Fruit fly (Drosophila melanogaster) whole organism, prepupa: Measurements from ENCODE around the gene Osi9.

Experiments
- CG10631 ChIP-seq: fragments of 200-800 bp; sonication (Bioruptor generic); optimal IDR thresholded peaks from 2 replicates; lab custom pipeline; 2016; ENCODE audit warnings: missing biosample characterization, missing genetic modification characterization
- CG10669 ChIP-seq: fragments of 200-800 bp; sonication (Bioruptor generic); optimal IDR thresholded peaks from 3 replicates; lab custom pipeline; 2018; ENCODE audit warnings: missing biosample characterization, mild to moderate bottlenecking, missing genetic modification characterization, moderate library complexity
- CG11294 ChIP-seq: fragments of 200-800 bp; sonication (Bioruptor generic); IDR thresholded peaks from 2 replicates; pipeline ENCODE4 v1.3.6; 2022; ENCODE audit warnings: missing biosample characterization, missing genetic modification characterization
- CG11902 ChIP-seq: fragments of 200-800 bp; sonication (Bioruptor generic); optimal IDR thresholded peaks from 3 replicates; lab custom pipeline; 2016; ENCODE audit warnings: missing biosample characterization, missing genetic modification characterization
- CG1621 ChIP-seq: fragments of 200-800 bp; sonication (Bioruptor generic); optimal IDR thresholded peaks from 3 replicates; lab custom pipeline; 2018; ENCODE audit warnings: missing biosample characterization, mild to moderate bottlenecking, missing genetic modification characterization
- CG16779 ChIP-seq: fragments of 200-800 bp; sonication (Bioruptor generic); optimal IDR thresholded peaks from 3 replicates; lab custom pipeline; 2017; ENCODE audit warnings: missing biosample characterization, mild to moderate bottlenecking, missing genetic modification characterization
- CG3032 ChIP-seq: fragments of 200-800 bp; optimal IDR thresholded peaks from 2 replicates; lab custom pipeline; 2019; ENCODE audit warnings: missing biosample characterization, mild to moderate bottlenecking, missing genetic modification characterization, moderate library complexity
- CG32006 ChIP-seq: fragments of 200-800 bp; sonication (Bioruptor generic); optimal IDR thresholded peaks from 3 replicates; lab custom pipeline; 2017; ENCODE audit warnings: missing biosample characterization, mild to moderate bottlenecking, missing genetic modification characterization
- CG34406 ChIP-seq: fragments of 200-800 bp; sonication (Bioruptor generic); optimal IDR thresholded peaks from 3 replicates; lab custom pipeline; 2016; ENCODE audit warnings: missing biosample characterization, missing genetic modification characterization
- CG3919 ChIP-seq: fragments of 200-800 bp; sonication (Bioruptor generic); optimal IDR thresholded peaks from 3 replicates; lab custom pipeline; 2016; ENCODE audit warnings: missing biosample characterization, missing genetic modification characterization
- CG4318 ChIP-seq: fragments of 200-800 bp; sonication (Bioruptor generic); optimal IDR thresholded peaks from 3 replicates; lab custom pipeline; 2017; ENCODE audit warnings: missing biosample characterization, mild to moderate bottlenecking, missing genetic modification characterization
- CG6276 ChIP-seq: fragments of 200-800 bp; sonication (Bioruptor generic); optimal IDR thresholded peaks from 2 replicates; lab custom pipeline; 2017; ENCODE audit warnings: missing biosample characterization, mild to moderate bottlenecking, missing genetic modification characterization
- CG6792 ChIP-seq: fragments of 200-800 bp; sonication (Bioruptor generic); optimal IDR thresholded peaks from 3 replicates; lab custom pipeline; 2016; ENCODE audit warnings: missing biosample characterization, missing genetic modification characterization
- CG6854 ChIP-seq: fragments of 200-800 bp; sonication (Bioruptor generic); optimal IDR thresholded peaks from 2 replicates; lab custom pipeline; 2017; ENCODE audit warnings: missing biosample characterization, mild to moderate bottlenecking, missing genetic modification characterization
- CG7368 ChIP-seq: fragments of 200-800 bp; sonication (Bioruptor generic); optimal IDR thresholded peaks from 3 replicates; lab custom pipeline; 2016; ENCODE audit warnings: missing biosample characterization, missing genetic modification characterization
- CG8119 ChIP-seq: fragments of 200-800 bp; sonication (Bioruptor generic); IDR thresholded peaks from 3 replicates; pipeline ENCODE4 v1.3.6; 2022; ENCODE audit warnings: missing biosample characterization, missing genetic modification characterization
- CG8632 ChIP-seq: fragments of 200-800 bp; sonication (Bioruptor generic); optimal IDR thresholded peaks from 3 replicates; lab custom pipeline; 2016; ENCODE audit warnings: missing biosample characterization, missing genetic modification characterization
- Eip78C ChIP-seq: fragments of 200-800 bp; sonication (Bioruptor generic); peaks from one replicate; lab custom pipeline; 2016; ENCODE audit warnings: missing biosample characterization, missing genetic modification characterization
- Eip93F ChIP-seq: fragments of 200-800 bp; sonication (Bioruptor generic); optimal IDR thresholded peaks from 2 replicates; lab custom pipeline; 2016; ENCODE audit warnings: missing biosample characterization, mild to moderate bottlenecking, missing genetic modification characterization
- Ets21C ChIP-seq: fragments of 200-800 bp; sonication (Bioruptor generic); optimal IDR thresholded peaks from 3 replicates; lab custom pipeline; 2016; ENCODE audit warnings: missing biosample characterization, missing genetic modification characterization
- Ets96B ChIP-seq: fragments of 200-800 bp; optimal IDR thresholded peaks from 2 replicates; lab custom pipeline; 2019; ENCODE audit warnings: missing biosample characterization, mild to moderate bottlenecking, missing genetic modification characterization, moderate library complexity
- Hr38 ChIP-seq: sonication (Bioruptor generic); optimal IDR thresholded peaks from 2 replicates; lab custom pipeline; 2016; ENCODE audit warnings: missing biosample characterization, missing genetic modification characterization
- Hr4 ChIP-seq: fragments of 200-800 bp; sonication (Bioruptor generic); optimal IDR thresholded peaks from 3 replicates; lab custom pipeline; 2016; ENCODE audit warnings: missing biosample characterization, missing genetic modification characterization
- Lpt ChIP-seq: fragments of 200-800 bp; sonication (Bioruptor generic); optimal IDR thresholded peaks from 3 replicates; lab custom pipeline; 2016; ENCODE audit warnings: missing biosample characterization, missing genetic modification characterization
- Met ChIP-seq: fragments of 200-800 bp; sonication (Bioruptor generic); optimal IDR thresholded peaks from 3 replicates; lab custom pipeline; 2016; ENCODE audit warnings: missing biosample characterization, missing genetic modification characterization
- Smox ChIP-seq: fragments of 200-800 bp; sonication (Bioruptor generic); optimal IDR thresholded peaks from 3 replicates; lab custom pipeline; 2016; ENCODE audit warnings: missing biosample characterization, missing genetic modification characterization
- Sox102F ChIP-seq: fragments of 200-800 bp; sonication (Bioruptor generic); optimal IDR thresholded peaks from 2 replicates; lab custom pipeline; 2016; ENCODE audit warnings: missing biosample characterization, mild to moderate bottlenecking, missing genetic modification characterization
- Sox14 ChIP-seq: fragments of 200-800 bp; sonication (Bioruptor generic); optimal IDR thresholded peaks from 3 replicates; lab custom pipeline; 2016; ENCODE audit warnings: missing biosample characterization, missing genetic modification characterization
- Sox15 ChIP-seq: fragments of 200-800 bp; sonication (Bioruptor generic); optimal IDR thresholded peaks from 3 replicates; lab custom pipeline; 2016; ENCODE audit warnings: missing biosample characterization, missing genetic modification characterization
- achi ChIP-seq: fragments of 200-800 bp; sonication (Bioruptor generic); optimal IDR thresholded peaks from 3 replicates; lab custom pipeline; 2016; ENCODE audit warnings: missing biosample characterization, missing genetic modification characterization
- cyc ChIP-seq: fragments of 200-800 bp; sonication (Bioruptor generic); optimal IDR thresholded peaks from 3 replicates; lab custom pipeline; 2016; ENCODE audit warnings: missing biosample characterization, missing genetic modification characterization
- dac ChIP-seq: fragments of 200-800 bp; sonication (Bioruptor generic); optimal IDR thresholded peaks from 2 replicates; lab custom pipeline; 2017; ENCODE audit warnings: missing biosample characterization, mild to moderate bottlenecking, missing genetic modification characterization
- eg ChIP-seq: fragments of 200-800 bp; sonication (Bioruptor generic); IDR thresholded peaks from 3 replicates; pipeline ENCODE4 v1.3.6; 2022; ENCODE audit warnings: missing biosample characterization, missing genetic modification characterization
- esn ChIP-seq: fragments of 200-800 bp; sonication (Bioruptor generic); optimal IDR thresholded peaks from 2 replicates; lab custom pipeline; 2016; ENCODE audit warnings: missing biosample characterization, mild to moderate bottlenecking, missing genetic modification characterization, moderate library complexity
- fd59A ChIP-seq: fragments of 200-800 bp; sonication (Bioruptor generic); optimal IDR thresholded peaks from 2 replicates; lab custom pipeline; 2017; ENCODE audit warnings: missing biosample characterization, mild to moderate bottlenecking, missing genetic modification characterization, missing genetic modification reagents
- fd85E ChIP-seq: fragments of 200-800 bp; sonication (Bioruptor generic); optimal IDR thresholded peaks from 3 replicates; lab custom pipeline; 2016; ENCODE audit warnings: missing biosample characterization, missing genetic modification characterization
- fkh ChIP-seq: fragments of 200-800 bp; sonication (Bioruptor generic); optimal IDR thresholded peaks from 3 replicates; lab custom pipeline; 2017; ENCODE audit warnings: missing biosample characterization, mild to moderate bottlenecking, missing genetic modification characterization, moderate library complexity
- lz ChIP-seq: fragments of 200-800 bp; sonication (Bioruptor generic); optimal IDR thresholded peaks from 3 replicates; lab custom pipeline; 2016; ENCODE audit warnings: missing biosample characterization, missing genetic modification characterization
- net ChIP-seq: fragments of 200-800 bp; sonication (Bioruptor generic); optimal IDR thresholded peaks from 3 replicates; lab custom pipeline; 2016; ENCODE audit warnings: missing biosample characterization, missing genetic modification characterization
- pdm3 ChIP-seq: fragments of 200-800 bp; sonication (Bioruptor generic); optimal IDR thresholded peaks from 3 replicates; lab custom pipeline; 2016; ENCODE audit warnings: missing biosample characterization, missing genetic modification characterization
- salr ChIP-seq, 2 experiments: fragments of 200-800 bp; sonication (Bioruptor generic); optimal IDR thresholded peaks; 3 replicates each; lab custom pipeline; 2016 to 2018; ENCODE audit warnings: missing biosample characterization in 2 of 2, missing genetic modification characterization in 2 of 2, mild to moderate bottlenecking in 1 of 2
- spab ChIP-seq: fragments of 200-800 bp; sonication (Bioruptor generic); optimal IDR thresholded peaks from 2 replicates; lab custom pipeline; 2017; ENCODE audit warnings: missing biosample characterization, mild to moderate bottlenecking, missing genetic modification characterization, missing genetic modification reagents
- ss ChIP-seq, 2 experiments: fragments of 200-800 bp; sonication (Bioruptor generic); optimal IDR thresholded peaks; 2 replicates in 1 of 2; 3 replicates in 1 of 2; lab custom pipeline; 2017 to 2018; ENCODE audit warnings: mild to moderate bottlenecking in 2 of 2, missing biosample characterization in 2 of 2, missing genetic modification characterization in 2 of 2, moderate library complexity in 1 of 2
- svp ChIP-seq: fragments of 200-800 bp; sonication (Bioruptor generic); peaks from one replicate; lab custom pipeline; 2016; ENCODE audit warnings: missing biosample characterization, missing genetic modification characterization
- topi ChIP-seq: fragments of 200-800 bp; sonication (Bioruptor generic); optimal IDR thresholded peaks from 3 replicates; lab custom pipeline; 2016; ENCODE audit warnings: missing biosample characterization, missing genetic modification characterization

Osi9 gene

DNA sequence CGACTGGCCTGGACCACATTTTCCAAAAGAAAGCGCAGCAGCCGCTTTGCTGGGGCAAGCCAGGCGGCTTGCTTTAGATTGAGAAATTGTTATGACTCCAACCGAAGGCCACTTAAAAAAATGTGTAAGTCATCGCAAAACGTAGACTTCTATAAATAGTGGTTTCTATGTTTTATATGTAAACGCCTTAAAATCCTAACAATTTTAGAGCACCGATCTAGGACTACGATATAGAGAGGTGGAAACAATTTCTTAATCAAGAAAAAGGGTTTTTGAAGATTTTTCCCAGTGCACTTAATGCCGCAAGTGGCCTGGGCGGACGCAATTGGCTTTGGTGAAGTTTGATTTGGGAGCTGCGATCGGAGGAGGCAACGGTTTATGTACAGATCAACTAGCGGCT is 45.8 kb upstream of the Osi9 start (continued):
- TF ChIP-seq Sox102F (GFP tag; lab: Kevin White, UChicago) (no peak), Eip78C (peak; percentile 88), CG34406 (GFP tag; lab: Kevin White, UChicago) (no peak), CG6792 (GFP tag; lab: Kevin White, UChicago) (peak; percentile 39), CG16779 (tag; lab: Kevin White, UChicago) (no peak), CG7368 (GFP tag; lab: Kevin White, UChicago) (peak; percentile 19), dac (GFP tag; lab: Kevin White, UChicago) (peak; percentile 89), Hr38 (GFP tag; lab: Kevin White, UChicago) (peak; percentile 30), CG10631 (peak; percentile 22), eg (GFP tag; lab: Robert Waterston, UW) (peak; percentile 87), Eip93F (GFP tag; lab: Kevin White, UChicago) (no peak), CG3919 (GFP tag; lab: Kevin White, UChicago) (peak; percentile 63), fd85E (GFP tag; lab: Kevin White, UChicago) (no peak), CG4318 (peak; percentile 92), Sox14 (GFP tag; lab: Kevin White, UChicago) (peak; percentile 50), topi (GFP tag; lab: Kevin White, UChicago) (no peak), CG3032 (tag; lab: Kevin White, UChicago) (no peak), CG10669 (GFP tag; lab: Kevin White, UChicago) (no peak), fkh (GFP tag; lab: Kevin White, UChicago) (no peak), CG8119 (GFP tag; lab: Robert Waterston, UW) (peak; percentile 88), pdm3 (peak; percentile 61), Ets96B (tag; lab: Kevin White, UChicago) (no peak), CG6276 (peak; percentile 87), CG8632 (GFP tag; lab: Kevin White, UChicago) (no peak), lz (GFP tag; lab: Kevin White, UChicago) (peak; percentile 14), Met (GFP tag; lab: Kevin White, UChicago) (no peak), cyc (GFP tag; lab: Kevin White, UChicago) (no peak), Lpt (peak; percentile 89), CG11294 (GFP tag; lab: Robert Waterston, UW) (peak; percentile 42; the same call in 1 of the 2 replicates)

DNA sequence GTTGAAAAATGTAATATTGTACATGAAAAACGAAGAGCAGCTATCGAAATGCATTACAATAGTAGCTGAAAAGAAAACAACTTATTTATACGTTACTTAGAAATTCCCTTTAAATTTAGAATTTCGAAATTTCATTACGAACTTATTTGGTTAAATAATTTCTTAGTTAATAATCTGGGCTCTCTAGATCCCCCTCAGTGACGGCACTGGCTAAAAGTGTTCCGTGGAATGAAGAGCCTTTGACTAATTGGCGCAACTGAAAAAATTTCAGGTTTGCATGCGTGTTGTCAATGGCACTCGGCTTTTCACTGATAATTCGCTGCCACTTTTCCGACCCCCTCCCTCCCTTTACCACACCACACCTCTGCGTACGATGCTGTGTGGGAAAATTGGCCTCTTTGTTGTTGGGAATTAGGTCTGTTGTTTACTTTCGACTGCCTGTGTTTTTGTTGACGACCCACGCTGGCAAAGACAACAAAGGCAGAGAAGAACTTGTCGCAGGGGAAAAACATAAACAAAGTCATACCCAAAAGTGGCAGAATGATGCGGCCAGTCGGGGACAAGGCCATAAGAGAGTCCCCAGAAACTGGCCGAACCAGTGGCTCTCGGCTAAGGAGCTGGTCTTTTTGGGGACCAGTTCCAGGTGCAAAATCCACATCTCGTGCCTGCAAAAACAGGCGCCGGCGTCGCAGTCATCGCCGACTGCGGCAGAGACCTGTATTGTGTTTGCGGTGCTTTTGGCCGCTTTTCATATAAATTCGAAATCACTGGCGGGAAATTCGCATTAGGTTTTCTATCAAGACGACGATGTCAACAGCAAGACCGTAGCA is 44.7 kb upstream of the Osi9 start, which contains the start of gene Osi3:
Gene Osi3, plus strand, starts transcription at position 780 of the 830 bp plus-strand sequence.
- no peak for TF ChIP-seq CG3032 (tag; lab: Kevin White, UChicago)
- TF ChIP-seq net (GFP tag; lab: Kevin White, UChicago): peak; percentile 18
- TF ChIP-seq Hr38 (GFP tag; lab: Kevin White, UChicago): no peak
- no peak for TF ChIP-seq CG6854
- no peak for TF ChIP-seq CG11294 (GFP tag; lab: Robert Waterston, UW)
- peak; percentile 52 for TF ChIP-seq dac (GFP tag; lab: Kevin White, UChicago)
- peak; percentile 40 for TF ChIP-seq CG6276
- TF ChIP-seq Sox14 (GFP tag; lab: Kevin White, UChicago): no peak
- TF ChIP-seq svp (GFP tag; lab: Kevin White, UChicago): peak; percentile 59
- peak in 1 of 2 experiments; percentile 21 for TF ChIP-seq salr (GFP tag; optimal IDR thresholded peaks at IDR 0.05; lab: Kevin White, UChicago)
- TF ChIP-seq cyc (GFP tag; lab: Kevin White, UChicago): no peak
- TF ChIP-seq Eip93F (GFP tag; lab: Kevin White, UChicago): no peak
- peak; percentile 12 for TF ChIP-seq pdm3
- TF ChIP-seq spab (GFP tag; lab: Kevin White, UChicago): no peak
- TF ChIP-seq Hr4 (GFP tag; lab: Kevin White, UChicago): peak; percentile 65
- TF ChIP-seq fd59A (GFP tag; lab: Kevin White, UChicago): no peak
- TF ChIP-seq CG3919 (GFP tag; lab: Kevin White, UChicago): peak; percentile 8
- TF ChIP-seq topi (GFP tag; lab: Kevin White, UChicago): no peak
- no peak for TF ChIP-seq Sox102F (GFP tag; lab: Kevin White, UChicago)
- no peak for TF ChIP-seq CG11902 (GFP tag; lab: Kevin White, UChicago)
- TF ChIP-seq Ets21C (GFP tag; lab: Kevin White, UChicago): no peak
- no peak for TF ChIP-seq CG1621
- TF ChIP-seq ss (GFP tag; optimal IDR thresholded peaks at IDR 0.05; lab: Kevin White, UChicago): peak in 1 of 2 experiments; percentile 14
- peak; percentile 7 for TF ChIP-seq achi
- no peak for TF ChIP-seq Lpt
- peak; percentile 54 for TF ChIP-seq CG4318
- no peak for TF ChIP-seq CG10669 (GFP tag; lab: Kevin White, UChicago)
- TF ChIP-seq CG8119 (GFP tag; lab: Robert Waterston, UW): no peak
- no peak for TF ChIP-seq Ets96B (tag; lab: Kevin White, UChicago)
- TF ChIP-seq CG7368 (GFP tag; lab: Kevin White, UChicago): no peak
- TF ChIP-seq Sox15 (GFP tag; lab: Kevin White, UChicago): no peak
- no peak for TF ChIP-seq esn (GFP tag; lab: Kevin White, UChicago)
- TF ChIP-seq CG32006 (GFP tag; lab: Kevin White, UChicago): peak; percentile 84
- no peak for TF ChIP-seq fkh (GFP tag; lab: Kevin White, UChicago)
- no peak for TF ChIP-seq CG34406 (GFP tag; lab: Kevin White, UChicago)
- TF ChIP-seq fd85E (GFP tag; lab: Kevin White, UChicago): no peak
- no peak for TF ChIP-seq Smox
